Fruit fly (Drosophila melanogaster) S2 (cell line): ENCODE data around the gene Cyp6a16.

Experiments
- CG8478 ChIP-seq: fragments of >200 bp; optimal IDR thresholded peaks from 2 replicates; lab custom pipeline; 2018
- CTCF ChIP-seq, 2 experiments: fragments of >200 bp; optimal IDR thresholded peaks; 2 replicates each; lab custom pipeline; 2018

- TF ChIP-seq CG8478 (no peak), CTCF (optimal IDR thresholded peaks at IDR 0.05; lab: Kevin White, UChicago) (no peak)
Measured at dm6 chr2L:5617896-5618505, 5.6 kb downstream of the Cyp6a16 start, which contains the start of gene DIP-eta.
